Fruit fly (Drosophila melanogaster): ENCODE measurements around the gene Moe.

DNA sequence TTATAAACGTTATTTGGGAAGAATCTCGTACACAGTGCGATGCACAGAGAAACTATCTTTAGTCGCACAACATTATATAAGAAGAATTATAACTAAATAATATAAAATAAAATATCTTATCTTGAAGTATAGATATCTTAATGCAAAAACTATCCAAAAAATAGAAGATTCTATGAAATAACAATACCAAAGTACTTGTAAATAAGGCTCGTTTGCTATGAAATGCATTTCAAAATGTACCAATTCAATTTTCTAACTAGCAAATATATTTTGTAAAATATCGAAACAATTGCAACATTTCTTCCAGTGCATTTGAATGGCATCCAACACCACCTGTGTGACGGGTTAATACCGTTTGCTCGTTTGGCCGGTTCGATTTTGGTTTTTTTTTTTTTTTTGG is 31.9 kb downstream of the Moe start:
- TF ChIP-seq Met (GFP tag; optimal IDR thresholded peaks at IDR 0.05) (peak; percentile 44), vri (GFP tag; optimal IDR thresholded peaks at IDR 0.05) (no peak)

Data from whole organism, prepupa.